Worm (Caenorhabditis elegans): ENCODE measurements around the gene best-17.

best-17 gene

ce11 chrIII:609549-609948 is at the start of gene best-17:
Gene best-17, minus strand, starts transcription at chrIII:609649.
- TF ChIP-seq nhr-43 (tag; optimal IDR thresholded peaks at IDR 0.05; ENCODE audit: poor library complexity, severe bottlenecking) (no peak), elt-2 (tag; optimal IDR thresholded peaks at IDR 0.05) (no peak), egl-5 (tag; optimal IDR thresholded peaks at IDR 0.05) (no peak), R02D3.7 (tag; optimal IDR thresholded peaks at IDR 0.05) (no peak), elt-1 (tag; optimal IDR thresholded peaks at IDR 0.05) (no peak), nhr-25 (tag; optimal IDR thresholded peaks at IDR 0.05) (no peak), snpc-4 (tag; optimal IDR thresholded peaks at IDR 0.05) (no peak), fkh-2 (tag; optimal IDR thresholded peaks at IDR 0.05) (no peak), nhr-11 (tag; optimal IDR thresholded peaks at IDR 0.05) (no peak), lin-15B (tag; optimal IDR thresholded peaks at IDR 0.05) (no peak), nhr-67 (tag; optimal IDR thresholded peaks at IDR 0.05) (no peak), nhr-76 (tag; optimal IDR thresholded peaks at IDR 0.05) (no peak), jun-1 (tag; optimal IDR thresholded peaks at IDR 0.05) (no peak), egl-27 (tag; optimal IDR thresholded peaks at IDR 0.05) (no peak), fos-1 (tag; optimal IDR thresholded peaks at IDR 0.05) (no peak), ceh-82 (tag; optimal IDR thresholded peaks at IDR 0.05) (no peak), pqm-1 (tag; optimal IDR thresholded peaks at IDR 0.05) (no peak)

ce11 chrIII:658357-658756 is 48.9 kb upstream of the best-17 start, which contains the start of gene C09F5.1:
Gene C09F5.1, plus strand, starts transcription at chrIII:658709.
- TF ChIP-seq ceh-16 (tag; optimal IDR thresholded peaks at IDR 0.05) = no peak
- TF ChIP-seq nhr-23 (tag; optimal IDR thresholded peaks at IDR 0.05) = peak; percentile 26
- TF ChIP-seq elt-1 (tag; optimal IDR thresholded peaks at IDR 0.05) = no peak
- TF ChIP-seq ama-1 (optimal IDR thresholded peaks at IDR 0.05) = no peak
- TF ChIP-seq eor-1 (tag; optimal IDR thresholded peaks at IDR 0.05) = no peak
- TF ChIP-seq nhr-12 (tag; optimal IDR thresholded peaks at IDR 0.05) = no peak
- TF ChIP-seq unc-62 (GFP tag; optimal IDR thresholded peaks at IDR 0.05) = no peak
- no peak for TF ChIP-seq pqm-1 (tag; optimal IDR thresholded peaks at IDR 0.05)
- TF ChIP-seq sea-2 (GFP tag; optimal IDR thresholded peaks at IDR 0.05) = no peak
- TF ChIP-seq lin-39 (tag; optimal IDR thresholded peaks at IDR 0.05) = no peak
- TF ChIP-seq unc-39 (tag; optimal IDR thresholded peaks at IDR 0.05) = no peak
- no peak for TF ChIP-seq aly-2 (tag; optimal IDR thresholded peaks at IDR 0.05)
- peak; percentile 41 for TF ChIP-seq nhr-25 (tag; optimal IDR thresholded peaks at IDR 0.05)
- TF ChIP-seq egl-5 (tag; optimal IDR thresholded peaks at IDR 0.05) = no peak
- TF ChIP-seq nfya-1 (tag; optimal IDR thresholded peaks at IDR 0.05; ENCODE audit: insufficient read depth) = peak; percentile 9
- TF ChIP-seq fkh-10 (GFP tag; optimal IDR thresholded peaks at IDR 0.05) = no peak
- no peak for TF ChIP-seq ceh-9 (tag; optimal IDR thresholded peaks at IDR 0.05)
- no peak for TF ChIP-seq fos-1 (tag; optimal IDR thresholded peaks at IDR 0.05)

ce11 chrIII:657241-657640 is 47.8 kb upstream of the best-17 start:
- TF ChIP-seq nfya-1 (tag; optimal IDR thresholded peaks at IDR 0.05; ENCODE audit: insufficient read depth) (no peak), ZK546.5 (tag; optimal IDR thresholded peaks at IDR 0.05) (no peak), nhr-25 (tag; optimal IDR thresholded peaks at IDR 0.05) (peak; percentile 57)

ce11 chrIII:656660-657059 is 47.2 kb upstream of the best-17 start:
- TF ChIP-seq elt-1 (tag; optimal IDR thresholded peaks at IDR 0.05) = peak; percentile 56
- TF ChIP-seq lsy-12 (tag; optimal IDR thresholded peaks at IDR 0.05) = no peak
- TF ChIP-seq aly-2 (tag; optimal IDR thresholded peaks at IDR 0.05) = no peak
- no peak for TF ChIP-seq lin-15B (tag; optimal IDR thresholded peaks at IDR 0.05)

ce11 chrIII:654365-654764 is 44.9 kb upstream of the best-17 start:
- TF ChIP-seq nhr-23 (tag; optimal IDR thresholded peaks at IDR 0.05) (peak; percentile 52), fkh-2 (tag; optimal IDR thresholded peaks at IDR 0.05) (no peak)

- TF ChIP-seq elt-2 (tag; optimal IDR thresholded peaks at IDR 0.05) (peak; percentile 71), nhr-28 (tag; optimal IDR thresholded peaks at IDR 0.05) (no peak), jun-1 (tag; optimal IDR thresholded peaks at IDR 0.05) (peak; percentile 54), nhr-23 (tag; optimal IDR thresholded peaks at IDR 0.05) (no peak), aly-2 (tag; optimal IDR thresholded peaks at IDR 0.05) (no peak), unc-62 (GFP tag; optimal IDR thresholded peaks at IDR 0.05) (no peak), fos-1 (tag; optimal IDR thresholded peaks at IDR 0.05) (no peak), pha-4 (tag; optimal IDR thresholded peaks at IDR 0.05) (no peak), nhr-43 (tag; optimal IDR thresholded peaks at IDR 0.05; ENCODE audit: poor library complexity, severe bottlenecking) (no peak), lsy-12 (tag; optimal IDR thresholded peaks at IDR 0.05) (no peak), pqm-1 (tag; optimal IDR thresholded peaks at IDR 0.05) (peak; percentile 76), skn-1 (tag; optimal IDR thresholded peaks at IDR 0.05) (no peak), nhr-25 (tag; optimal IDR thresholded peaks at IDR 0.05) (peak; percentile 48), nhr-67 (tag; optimal IDR thresholded peaks at IDR 0.05) (no peak), ceh-28 (tag; optimal IDR thresholded peaks at IDR 0.05) (peak; percentile 52)
Observed at ce11 chrIII:651587-651986, 42.1 kb upstream of the best-17 start.

All from whole organism, L3 larva.